Worm (Caenorhabditis elegans) whole organism, L2 larva: Measurements from ENCODE around the gene math-28.
"Not testable (repeated sequence)": the region's sequence is repeated elsewhere in the genome, so short reads cannot be mapped to it uniquely, and the experiment has no call there.

Experiments
- F13H6.1 ChIP-seq: sonication (generic microtip); optimal IDR thresholded peaks from 2 replicates; lab custom pipeline; 2016; ENCODE audit warnings: missing genetic modification characterization, missing compliant biosample characterization
- R02D3.7 ChIP-seq: fragments of 150-350 bp; optimal IDR thresholded peaks from 2 replicates; lab custom pipeline; 2014; ENCODE audit warnings: missing biosample characterization, missing genetic modification characterization
- alr-1 ChIP-seq: fragments of 150-350 bp; optimal IDR thresholded peaks from 2 replicates; lab custom pipeline; 2014; ENCODE audit warnings: missing biosample characterization, missing genetic modification characterization
- aly-2 ChIP-seq: fragments of 150-350 bp; optimal IDR thresholded peaks from 2 replicates; lab custom pipeline; 2014; ENCODE audit warnings: missing biosample characterization, missing genetic modification characterization
- ama-1 ChIP-seq: fragments of 150-350 bp; optimal IDR thresholded peaks from 2 replicates; lab custom pipeline; 2018; ENCODE audit warnings: inconsistent platforms
- blmp-1 ChIP-seq: sonication (generic microtip); optimal IDR thresholded peaks from 2 replicates; lab custom pipeline; 2017; ENCODE audit warnings: missing genetic modification characterization, mild to moderate bottlenecking, missing compliant biosample characterization, antibody characterized with exemption, moderate library complexity; ENCODE audit not compliant: insufficient read depth
- ceh-16 ChIP-seq: fragments of 150-350 bp; optimal IDR thresholded peaks from 2 replicates; lab custom pipeline; 2014; ENCODE audit warnings: missing biosample characterization, missing genetic modification characterization
- dmd-4 ChIP-seq: sonication (generic microtip); optimal IDR thresholded peaks from 2 replicates; lab custom pipeline; 2017; ENCODE audit warnings: missing biosample characterization, missing genetic modification characterization
- egl-27 ChIP-seq: sonication (generic microtip); optimal IDR thresholded peaks from 3 replicates; lab custom pipeline; 2017; ENCODE audit warnings: missing biosample characterization, missing genetic modification reagents, missing genetic modification characterization
- elt-3 ChIP-seq: sonication (generic microtip); optimal IDR thresholded peaks from 2 replicates; lab custom pipeline; 2017; ENCODE audit warnings: missing biosample characterization, missing genetic modification characterization
- fos-1 ChIP-seq: fragments of 150-350 bp; optimal IDR thresholded peaks from 2 replicates; lab custom pipeline; 2014; ENCODE audit warnings: missing biosample characterization, missing genetic modification characterization
- lin-39 ChIP-seq: fragments of 150-350 bp; optimal IDR thresholded peaks from 2 replicates; lab custom pipeline; 2014; ENCODE audit warnings: missing biosample characterization, missing genetic modification reagents, missing genetic modification characterization
- lsy-2 ChIP-seq, 2 experiments: fragments of 150-350 bp in 1 of 2; sonication (generic microtip) in 1 of 2; optimal IDR thresholded peaks; 2 replicates each; lab custom pipeline; 2014 to 2017; ENCODE audit warnings: missing biosample characterization in 2 of 2, missing genetic modification characterization in 2 of 2
- mbf-1 ChIP-seq: sonication (generic microtip); optimal IDR thresholded peaks from 2 replicates; lab custom pipeline; 2017; ENCODE audit warnings: missing biosample characterization, missing genetic modification characterization
- nhr-10 ChIP-seq: sonication (generic microtip); optimal IDR thresholded peaks from 2 replicates; lab custom pipeline; 2017; ENCODE audit warnings: missing biosample characterization, missing genetic modification characterization
- nhr-11 ChIP-seq: fragments of 150-350 bp; optimal IDR thresholded peaks from 2 replicates; lab custom pipeline; 2014; ENCODE audit warnings: missing biosample characterization, missing genetic modification characterization
- nhr-12 ChIP-seq: fragments of 150-350 bp; optimal IDR thresholded peaks from 2 replicates; lab custom pipeline; 2014; ENCODE audit warnings: missing biosample characterization, missing genetic modification characterization
- nhr-129 ChIP-seq: fragments of 150-350 bp; optimal IDR thresholded peaks from 2 replicates; lab custom pipeline; 2014; ENCODE audit warnings: missing biosample characterization, missing genetic modification characterization
- nhr-21 ChIP-seq: fragments of 150-350 bp; optimal IDR thresholded peaks from 2 replicates; lab custom pipeline; 2014; ENCODE audit warnings: missing biosample characterization, missing genetic modification characterization
- nhr-237 ChIP-seq: fragments of 150-350 bp; optimal IDR thresholded peaks from 2 replicates; lab custom pipeline; 2014; ENCODE audit warnings: missing biosample characterization, missing genetic modification characterization
- nhr-25 ChIP-seq: fragments of 150-350 bp; sonication (generic microtip); optimal IDR thresholded peaks from 3 replicates; lab custom pipeline; 2014; ENCODE audit warnings: missing biosample characterization, missing genetic modification characterization
- nhr-6 ChIP-seq: fragments of 150-350 bp; optimal IDR thresholded peaks from 2 replicates; lab custom pipeline; 2014; ENCODE audit warnings: missing biosample characterization, missing genetic modification characterization
- peb-1 ChIP-seq: fragments of 150-350 bp; optimal IDR thresholded peaks from 2 replicates; lab custom pipeline; 2014; ENCODE audit warnings: missing biosample characterization, missing genetic modification characterization
- sem-4 ChIP-seq: fragments of 150-350 bp; optimal IDR thresholded peaks from 2 replicates; lab custom pipeline; 2014; ENCODE audit warnings: missing biosample characterization, missing genetic modification reagents, missing genetic modification characterization
- skn-1 ChIP-seq: sonication (generic microtip); optimal IDR thresholded peaks from 2 replicates; lab custom pipeline; 2017; ENCODE audit warnings: missing biosample characterization, missing genetic modification characterization
- sma-3 ChIP-seq: sonication (generic microtip); optimal IDR thresholded peaks from 2 replicates; lab custom pipeline; 2016; ENCODE audit warnings: missing genetic modification reagents, missing genetic modification characterization, missing compliant biosample characterization
- sma-9 ChIP-seq, 2 experiments: fragments of 150-350 bp in 1 of 2; sonication (generic microtip) in 1 of 2; optimal IDR thresholded peaks; 2 replicates each; lab custom pipeline; 2014 to 2016; ENCODE audit warnings: missing genetic modification characterization in 2 of 2, mild to moderate bottlenecking in 1 of 2, missing biosample characterization in 1 of 2, missing compliant biosample characterization in 1 of 2, missing genetic modification reagents in 1 of 2, moderate library complexity in 1 of 2
- unc-39 ChIP-seq: fragments of 150-350 bp; optimal IDR thresholded peaks from 2 replicates; lab custom pipeline; 2014; ENCODE audit warnings: missing biosample characterization, missing genetic modification characterization
- unc-55 ChIP-seq: fragments of 150-350 bp; sonication (generic microtip); optimal IDR thresholded peaks from 3 replicates; lab custom pipeline; 2014; ENCODE audit warnings: missing biosample characterization, missing genetic modification reagents, missing genetic modification characterization
- unc-62 ChIP-seq: fragments of 150-350 bp; optimal IDR thresholded peaks from 2 replicates; lab custom pipeline; 2014; ENCODE audit warnings: missing biosample characterization, missing genetic modification reagents, missing genetic modification characterization
- zag-1 ChIP-seq: fragments of 150-350 bp; optimal IDR thresholded peaks from 2 replicates; lab custom pipeline; 2014; ENCODE audit warnings: missing biosample characterization, missing genetic modification characterization
- ztf-4 ChIP-seq: fragments of 150-350 bp; optimal IDR thresholded peaks from 2 replicates; lab custom pipeline; 2014; ENCODE audit warnings: missing biosample characterization, missing genetic modification characterization

The math-28 gene

ce11 chrII:1771785-1772184, 8.6 kb downstream of the math-28 start, which contains the start of gene math-3:
Gene math-3 (plus strand): TSS chrII:1772085.
- TF ChIP-seq aly-2 = no peak
- no peak for TF ChIP-seq lsy-2 (tag; optimal IDR thresholded peaks at IDR 0.05; lab: Kevin White, UChicago)

ce11 chrII:1775234-1775633, 12.1 kb downstream of the math-28 start, which contains the start of gene F36H5.14:
Gene F36H5.14 (plus strand): TSS chrII:1775534.
- not testable (repeated sequence) for TF ChIP-seq elt-3; ama-1 (lab: Kevin White, UChicago); zag-1 (tag; lab: Kevin White, UChicago)
- TF ChIP-seq, all 48 proteins: peak for 0; not testable (repeated sequence) for 48

DNA sequence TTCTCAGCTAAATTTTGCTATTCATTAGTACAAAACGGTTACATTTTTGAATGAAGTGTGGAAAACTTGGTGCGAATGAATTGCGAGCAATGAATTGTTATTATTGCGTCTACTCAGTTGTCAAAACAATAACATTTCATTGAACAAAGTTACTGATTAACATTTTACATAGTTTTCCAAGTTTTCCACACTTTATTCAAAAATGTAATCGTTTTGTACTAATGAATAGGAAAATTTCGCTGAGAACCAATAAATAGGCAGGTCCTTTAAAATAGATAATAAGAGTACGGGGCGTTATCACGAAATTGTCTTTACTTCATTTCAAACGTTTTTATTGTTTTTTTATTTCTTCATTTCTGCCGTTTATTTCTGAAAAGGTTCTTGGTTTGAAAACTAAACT, 19.3 kb downstream of the math-28 start, which contains the start of gene math-4:
Gene math-4, minus strand, starts transcription at position 101 of the 400 bp plus-strand sequence.
- TF ChIP-seq ama-1 (lab: Kevin White, UChicago) (no peak), unc-55 (no peak)

- TF ChIP-seq elt-3 (no peak), skn-1 (tag; lab: Kevin White, UChicago) (no peak), unc-39 (tag; lab: Kevin White, UChicago) (no peak), fos-1 (tag; lab: Kevin White, UChicago) (no peak)
Observed at ce11 chrII:1784799-1785198, 21.6 kb downstream of the math-28 start, which contains the start of gene C08F1.11. Gene C08F1.11 (minus strand): TSS chrII:1784899.

- no peak for TF ChIP-seq peb-1 (tag; lab: Kevin White, UChicago)
- TF ChIP-seq nhr-25 = no peak
- no peak for TF ChIP-seq blmp-1 (tag; lab: Kevin White, UChicago)
- TF ChIP-seq dmd-4 = no peak
- no peak for TF ChIP-seq egl-27 (tag; lab: Kevin White, UChicago)
- TF ChIP-seq nhr-129 (tag; lab: Kevin White, UChicago) = no peak
- TF ChIP-seq nhr-12 (tag; lab: Kevin White, UChicago) = no peak
- TF ChIP-seq lsy-2 (tag; optimal IDR thresholded peaks at IDR 0.05; lab: Kevin White, UChicago) = no peak
- TF ChIP-seq ztf-4 = no peak
- TF ChIP-seq mbf-1 = no peak
- TF ChIP-seq nhr-6 (tag; lab: Kevin White, UChicago) = no peak
- TF ChIP-seq unc-62 (GFP tag; lab: Kevin White, UChicago) = no peak
- TF ChIP-seq nhr-10 = no peak
- TF ChIP-seq nhr-11 = no peak
Observed at ce11 chrII:1786209-1786608, 23.0 kb downstream of the math-28 start, which contains the start of gene C08F1.10. Gene C08F1.10 (minus strand): TSS chrII:1786309.

DNA sequence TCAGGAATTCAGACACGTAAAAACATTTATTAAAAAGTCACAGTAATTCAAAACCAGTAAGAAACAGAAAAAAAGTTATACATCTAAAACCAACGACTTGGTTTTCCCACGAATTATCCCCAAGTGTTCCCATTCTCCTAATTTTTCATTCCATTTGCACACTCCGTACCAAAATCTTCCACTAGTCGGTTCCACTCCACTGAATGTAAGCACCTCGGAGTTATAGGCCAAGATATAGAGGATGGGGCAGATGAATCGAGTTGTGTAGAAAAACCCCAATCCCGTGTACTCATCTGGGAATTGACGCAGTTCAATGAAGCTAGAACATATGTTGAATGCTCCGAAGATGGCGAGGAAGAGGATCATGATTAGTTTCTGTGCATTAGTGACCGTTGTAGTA, 24.0 kb downstream of the math-28 start:
- no peak for TF ChIP-seq nhr-237 (tag; lab: Kevin White, UChicago)
- TF ChIP-seq nhr-21 (tag; lab: Kevin White, UChicago) = no peak
- no peak for TF ChIP-seq nhr-129 (tag; lab: Kevin White, UChicago)
- TF ChIP-seq sem-4 (tag; lab: Kevin White, UChicago) = no peak
- TF ChIP-seq R02D3.7 = no peak
- no peak for TF ChIP-seq lin-39 (tag; lab: Kevin White, UChicago)
- TF ChIP-seq unc-62 (GFP tag; lab: Kevin White, UChicago) = no peak
- TF ChIP-seq lsy-2 (tag; optimal IDR thresholded peaks at IDR 0.05; lab: Kevin White, UChicago) = no peak
- TF ChIP-seq peb-1 (tag; lab: Kevin White, UChicago) = no peak
- no peak for TF ChIP-seq alr-1
- TF ChIP-seq blmp-1 (tag; lab: Kevin White, UChicago) = no peak
- no peak for TF ChIP-seq sma-9 (GFP tag; optimal IDR thresholded peaks at IDR 0.05; lab: Kevin White, UChicago)
- no peak for TF ChIP-seq sma-9 (tag; optimal IDR thresholded peaks at IDR 0.05; lab: Kevin White, UChicago)
- TF ChIP-seq unc-39 (tag; lab: Kevin White, UChicago) = no peak
- no peak for TF ChIP-seq F13H6.1
- TF ChIP-seq ama-1 (lab: Kevin White, UChicago) = no peak
- no peak for TF ChIP-seq ceh-16 (tag; lab: Kevin White, UChicago)

DNA sequence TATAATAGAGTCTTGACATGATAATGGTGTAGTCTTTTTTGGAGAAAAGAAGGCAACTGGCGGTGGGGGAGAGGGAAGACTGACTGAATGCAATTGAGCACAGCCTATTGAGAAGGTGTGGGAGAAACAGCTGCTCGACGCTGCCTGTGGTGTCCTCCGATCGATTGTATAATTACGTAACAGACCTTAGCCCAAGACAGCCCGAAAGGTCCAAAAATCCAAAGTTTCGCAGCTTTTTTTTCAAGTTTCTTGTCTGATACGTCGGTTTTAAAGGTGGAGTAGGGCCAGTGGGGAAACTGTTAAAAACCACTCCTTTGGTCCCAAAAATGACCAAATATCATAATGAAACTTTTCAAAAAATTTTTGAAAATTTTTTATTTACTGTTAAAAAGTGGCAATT, 24.9 kb downstream of the math-28 start, which contains the start of the genes C08F1.6 and fbxb-13:
Gene C08F1.6, minus strand, starts transcription at position 101 of the 400 bp plus-strand sequence.
Gene fbxb-13, plus strand, starts transcription at position 191 of the 400 bp plus-strand sequence.
- no peak for TF ChIP-seq sma-3 (GFP tag; lab: Kevin White, UChicago)
- no peak for TF ChIP-seq elt-3
